Worm (Caenorhabditis elegans): ENCODE data around the gene F28A10.1.
"Not testable (repeated sequence)": the region's sequence is repeated elsewhere in the genome, so short reads cannot be mapped to it uniquely, and the experiment has no call there.

F28A10.1 gene

ce11 chrII:848519-848918 is 22.9 kb downstream of the F28A10.1 start, which contains the start of the genes acdh-9 and F28A10.13 (continued):
- TF ChIP-seq nfya-2 (GFP tag; IDR thresholded peaks at IDR 0.05) (no peak), B0019.2 (GFP tag; conservative IDR thresholded peaks at IDR 0.05) (no peak), gei-17 (GFP tag; optimal IDR thresholded peaks at IDR 0.05) (no peak), hlh-26 (GFP tag; conservative IDR thresholded peaks at IDR 0.05) (no peak), ztf-25 (GFP tag; IDR thresholded peaks at IDR 0.05) (no peak), nfyb-1 (GFP tag; IDR thresholded peaks at IDR 0.05) (0 out of 2 replicates have a peak, but pooled peaks have one; percentile 52), ccch-3 (GFP tag; optimal IDR thresholded peaks at IDR 0.05) (no peak), egl-44 (GFP tag; IDR thresholded peaks at IDR 0.05) (no peak), B0336.3 (GFP tag; IDR thresholded peaks at IDR 0.05) (peak; percentile 70), unc-62 (GFP tag; optimal IDR thresholded peaks at IDR 0.05) (no peak), snpc-3.4 (tag; optimal IDR thresholded peaks at IDR 0.05) (no peak), ceh-27 (GFP tag; optimal IDR thresholded peaks at IDR 0.05) (peak; percentile 25), lin-40 (tag; optimal IDR thresholded peaks at IDR 0.05) (peak; percentile 31), madf-3 (GFP tag; IDR thresholded peaks at IDR 0.05) (no peak), atf-7 (tag; optimal IDR thresholded peaks at IDR 0.05) (no peak), tbp1 (GFP tag; optimal IDR thresholded peaks at IDR 0.05) (peak; percentile 35), B0035.1 (tag; optimal IDR thresholded peaks at IDR 0.05) (no peak), madf-8 (GFP tag; conservative IDR thresholded peaks at IDR 0.05) (no peak), F23B12.7 (tag; optimal IDR thresholded peaks at IDR 0.05; ENCODE audit: insufficient read depth) (no peak), ceh-79 (tag; optimal IDR thresholded peaks at IDR 0.05) (no peak), nhr-27 (tag; optimal IDR thresholded peaks at IDR 0.05) (no peak), ZK185.1 (tag; optimal IDR thresholded peaks at IDR 0.05; ENCODE audit: poor library complexity, severe bottlenecking) (no peak), him-1 (tag; optimal IDR thresholded peaks at IDR 0.05) (no peak), rcor-1 (GFP tag; IDR thresholded peaks at IDR 0.05) (0 out of 2 replicates have a peak, but pooled peaks have one; percentile 40), let-607 (tag; optimal IDR thresholded peaks at IDR 0.05) (no peak), nhr-120 (GFP tag; IDR thresholded peaks at IDR 0.05) (no peak), snpc-4 (GFP tag; optimal IDR thresholded peaks at IDR 0.05) (no peak), snpc-4 (tag; optimal IDR thresholded peaks at IDR 0.05) (no peak), snpc-1.1 (tag; optimal IDR thresholded peaks at IDR 0.05; ENCODE audit: insufficient read depth) (no peak), xnd-1 (tag; optimal IDR thresholded peaks at IDR 0.05) (no peak), zim-3 (tag; optimal IDR thresholded peaks at IDR 0.05) (no peak)

ce11 chrII:850567-850966 is 24.9 kb downstream of the F28A10.1 start, which contains the start of gene F28A10.5:
Gene F28A10.5, minus strand, starts transcription at chrII:850667.
- not testable (repeated sequence) for TF ChIP-seq efl-1 (GFP tag; optimal IDR thresholded peaks at IDR 0.05); attf-5 (GFP tag; optimal IDR thresholded peaks at IDR 0.05); F33H1.4 (GFP tag; IDR thresholded peaks at IDR 0.05)

ce11 chrII:861564-861963 is 35.9 kb downstream of the F28A10.1 start, which contains the start of gene Y46B2A.4:
Gene Y46B2A.4, plus strand, starts transcription at chrII:861864.
- TF ChIP-seq bed-1 (GFP tag; IDR thresholded peaks at IDR 0.05) (no peak), die-1 (tag; optimal IDR thresholded peaks at IDR 0.05) (no peak), mxl-1 (tag; optimal IDR thresholded peaks at IDR 0.05) (no peak), mes-4 (tag; optimal IDR thresholded peaks at IDR 0.05) (no peak), F23B12.7 (tag; optimal IDR thresholded peaks at IDR 0.05; ENCODE audit: insufficient read depth) (no peak), B0336.3 (GFP tag; IDR thresholded peaks at IDR 0.05) (no peak), hrde-1 (tag; optimal IDR thresholded peaks at IDR 0.05; ENCODE audit: borderline replicate concordance) (no peak), tbp1 (GFP tag; optimal IDR thresholded peaks at IDR 0.05) (no peak), lsl-1 (GFP tag; optimal IDR thresholded peaks at IDR 0.05) (no peak), pbrm-1 (GFP tag; IDR thresholded peaks at IDR 0.05) (no peak), ceh-100 (GFP tag; IDR thresholded peaks at IDR 0.05) (no peak), akir-1 (GFP tag; optimal IDR thresholded peaks at IDR 0.05) (no peak), C06A6.2 (GFP tag; conservative IDR thresholded peaks at IDR 0.05) (no peak), ztf-3 (GFP tag; optimal IDR thresholded peaks at IDR 0.05) (no peak), hsf-1 (GFP tag; IDR thresholded peaks at IDR 0.05) (no peak)
